Worm (Caenorhabditis elegans): ENCODE results near the gene spe-10.

Gene spe-10

DNA sequence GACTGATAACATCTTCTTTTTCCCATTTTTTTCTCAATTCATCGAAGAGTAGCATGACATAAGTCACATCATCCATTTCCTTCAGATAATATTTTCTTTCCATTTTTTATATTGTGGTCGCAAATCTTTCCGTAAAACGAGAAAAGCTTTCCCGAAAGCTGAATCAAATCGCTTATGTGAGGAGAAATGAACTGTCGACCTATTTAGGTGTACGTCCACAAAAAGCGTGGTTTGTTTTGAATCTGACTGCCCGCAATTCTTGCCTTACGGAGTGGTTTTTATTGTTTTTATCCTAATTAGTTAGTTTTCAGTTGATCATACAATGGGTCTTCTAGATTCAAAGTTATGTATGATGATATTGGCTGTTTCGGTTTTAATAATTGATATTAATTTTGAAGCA lies 25.8 kb upstream of the spe-10 start, which contains the start of gene ttll-15:
Gene ttll-15, plus strand, starts transcription at position 301 of the 400 bp plus-strand sequence.
- TF ChIP-seq ces-1 (GFP tag; optimal IDR thresholded peaks at IDR 0.05) (no peak), mep-1 (tag; optimal IDR thresholded peaks at IDR 0.05) (no peak), elt-3 (tag; optimal IDR thresholded peaks at IDR 0.05) (no peak), lin-13 (tag; optimal IDR thresholded peaks at IDR 0.05) (no peak), M03D4.4 (tag; optimal IDR thresholded peaks at IDR 0.05) (no peak), tbx-8 (GFP tag; optimal IDR thresholded peaks at IDR 0.05) (no peak), unc-62 (GFP tag; optimal IDR thresholded peaks at IDR 0.05) (no peak), cnd-1 (tag; optimal IDR thresholded peaks at IDR 0.05) (no peak), unc-120 (tag; optimal IDR thresholded peaks at IDR 0.05; ENCODE audit: poor library complexity, severe bottlenecking) (no peak), nhr-237 (tag; optimal IDR thresholded peaks at IDR 0.05) (no peak), elt-1 (tag; optimal IDR thresholded peaks at IDR 0.05; ENCODE audit: borderline replicate concordance, insufficient read depth) (no peak), flh-1 (GFP tag; optimal IDR thresholded peaks at IDR 0.05) (no peak), ztf-11 (tag; optimal IDR thresholded peaks at IDR 0.05) (no peak)

DNA sequence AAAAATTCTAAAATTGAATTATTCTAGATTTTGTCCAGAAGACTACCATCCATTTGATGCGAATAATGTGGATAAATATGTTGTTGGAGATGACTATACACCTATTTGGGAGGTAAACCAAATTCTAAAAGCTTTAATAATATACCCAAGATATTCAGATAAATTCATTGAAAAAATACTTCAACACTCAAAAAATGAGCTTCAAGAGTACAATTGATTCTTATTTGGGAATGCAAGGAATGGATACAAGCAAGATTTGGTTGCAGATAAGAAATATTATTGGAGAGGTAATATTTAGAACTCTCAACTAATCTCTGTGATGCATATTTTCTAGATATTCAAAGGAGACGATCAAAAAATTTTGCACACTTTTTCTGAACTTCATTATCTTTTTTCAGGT lies 23.9 kb upstream of the spe-10 start:
- TF ChIP-seq lin-32 (GFP tag; optimal IDR thresholded peaks at IDR 0.05) (no peak), mep-1 (tag; optimal IDR thresholded peaks at IDR 0.05) (no peak), M03D4.4 (tag; optimal IDR thresholded peaks at IDR 0.05) (no peak), nhr-76 (tag; optimal IDR thresholded peaks at IDR 0.05) (no peak), elt-3 (tag; optimal IDR thresholded peaks at IDR 0.05) (no peak), nhr-12 (tag; optimal IDR thresholded peaks at IDR 0.05) (no peak), mls-2 (tag; optimal IDR thresholded peaks at IDR 0.05) (no peak), unc-120 (tag; optimal IDR thresholded peaks at IDR 0.05; ENCODE audit: poor library complexity, severe bottlenecking) (no peak), ceh-39 (tag; optimal IDR thresholded peaks at IDR 0.05) (no peak), sptf-1 (tag; optimal IDR thresholded peaks at IDR 0.05) (no peak), unc-62 (GFP tag; optimal IDR thresholded peaks at IDR 0.05) (no peak)

DNA sequence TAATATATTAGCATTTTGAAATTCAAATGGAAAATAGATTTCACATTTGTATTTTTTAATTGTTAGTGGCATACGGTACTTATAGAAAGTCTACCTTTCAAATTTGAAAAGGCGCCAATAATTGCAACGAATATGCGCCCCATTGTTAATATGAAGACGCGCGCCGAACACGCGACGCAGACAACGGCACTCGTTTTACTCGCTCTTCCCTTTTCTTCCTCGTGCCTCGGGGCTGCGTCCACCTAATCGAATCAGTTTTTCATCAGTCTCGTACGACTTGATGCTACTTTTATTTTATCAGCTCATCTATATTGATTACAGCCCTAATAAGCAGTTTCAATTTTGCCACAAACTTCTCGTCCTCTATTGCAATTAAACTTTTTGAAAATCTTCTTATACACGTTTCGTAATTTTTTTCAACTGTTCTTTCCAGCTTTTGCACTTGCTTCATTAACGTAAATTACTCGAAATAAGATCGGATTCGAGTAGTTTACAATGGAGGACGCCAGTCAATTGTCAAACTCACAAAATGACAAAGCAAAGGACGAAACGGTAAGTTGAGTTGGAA lies 22.1 kb upstream of the spe-10 start, which contains the start of gene cash-1:
Gene cash-1, plus strand, starts transcription at position 432 of the 568 bp plus-strand sequence.
- no peak for TF ChIP-seq nhr-2 (tag; optimal IDR thresholded peaks at IDR 0.05)
- TF ChIP-seq mab-5 (tag; optimal IDR thresholded peaks at IDR 0.05), result no peak
- no peak for TF ChIP-seq lin-32 (GFP tag; optimal IDR thresholded peaks at IDR 0.05)
- TF ChIP-seq lin-13 (tag; optimal IDR thresholded peaks at IDR 0.05), result peak; percentile 23
- TF ChIP-seq hlh-1 (tag; optimal IDR thresholded peaks at IDR 0.05), result peak; percentile 10
- TF ChIP-seq nhr-12 (tag; optimal IDR thresholded peaks at IDR 0.05), result no peak
- TF ChIP-seq ceh-83 (GFP tag; optimal IDR thresholded peaks at IDR 0.05), result no peak
- TF ChIP-seq unc-120 (tag; optimal IDR thresholded peaks at IDR 0.05; ENCODE audit: poor library complexity, severe bottlenecking), result no peak
- no peak for TF ChIP-seq nhr-76 (tag; optimal IDR thresholded peaks at IDR 0.05)
- TF ChIP-seq sptf-1 (tag; optimal IDR thresholded peaks at IDR 0.05), result no peak
- TF ChIP-seq ceh-39 (tag; optimal IDR thresholded peaks at IDR 0.05), result peak; percentile 18
- TF ChIP-seq mls-2 (tag; optimal IDR thresholded peaks at IDR 0.05), result no peak
- TF ChIP-seq tbx-8 (GFP tag; optimal IDR thresholded peaks at IDR 0.05), result no peak
- TF ChIP-seq drap-1 (GFP tag; optimal IDR thresholded peaks at IDR 0.05), result no peak
- no peak for TF ChIP-seq elt-3 (tag; optimal IDR thresholded peaks at IDR 0.05)
- TF ChIP-seq ces-1 (GFP tag; optimal IDR thresholded peaks at IDR 0.05), result peak; percentile 89
- no peak for TF ChIP-seq cnd-1 (tag; optimal IDR thresholded peaks at IDR 0.05)
- peak; percentile 18 for TF ChIP-seq pha-4 (tag; optimal IDR thresholded peaks at IDR 0.05)
- TF ChIP-seq lsy-2 (tag; optimal IDR thresholded peaks at IDR 0.05), result peak; percentile 68
- no peak for TF ChIP-seq elt-1 (tag; optimal IDR thresholded peaks at IDR 0.05; ENCODE audit: borderline replicate concordance, insufficient read depth)
- TF ChIP-seq blmp-1 (tag; optimal IDR thresholded peaks at IDR 0.05), result no peak
- TF ChIP-seq unc-39 (tag; optimal IDR thresholded peaks at IDR 0.05), result no peak
- no peak for TF ChIP-seq zip-8 (tag; optimal IDR thresholded peaks at IDR 0.05)
- TF ChIP-seq sem-2 (GFP tag; optimal IDR thresholded peaks at IDR 0.05), result no peak
- TF ChIP-seq bed-3 (GFP tag; optimal IDR thresholded peaks at IDR 0.05), result no peak
- no peak for TF ChIP-seq snpc-4 (tag; optimal IDR thresholded peaks at IDR 0.05)
- no peak for TF ChIP-seq ham-2 (GFP tag; optimal IDR thresholded peaks at IDR 0.05)
- no peak for TF ChIP-seq ceh-43 (GFP tag; optimal IDR thresholded peaks at IDR 0.05)
- TF ChIP-seq M03D4.4 (tag; optimal IDR thresholded peaks at IDR 0.05), result no peak
- TF ChIP-seq mep-1 (tag; optimal IDR thresholded peaks at IDR 0.05), result peak; percentile 54
- no peak for TF ChIP-seq flh-1 (GFP tag; optimal IDR thresholded peaks at IDR 0.05)
- no peak for TF ChIP-seq unc-62 (GFP tag; optimal IDR thresholded peaks at IDR 0.05)
- no peak for TF ChIP-seq nhr-28 (tag; optimal IDR thresholded peaks at IDR 0.05)
- peak; percentile 32 for TF ChIP-seq nhr-237 (tag; optimal IDR thresholded peaks at IDR 0.05)
- no peak for TF ChIP-seq ztf-11 (tag; optimal IDR thresholded peaks at IDR 0.05)
